Fruit fly (Drosophila melanogaster): ENCODE data around the gene Fhos.

dm6 chr3L:8708856-8709255 lies 44.6 kb upstream of the Fhos start:
- TF ChIP-seq ewg (GFP tag; optimal IDR thresholded peaks at IDR 0.05), result no peak
- TF ChIP-seq CG42726 (GFP tag; IDR thresholded peaks at IDR 0.05; ENCODE audit: partially characterized antibody), result no peak
- no peak for TF ChIP-seq BEAF-32 (GFP tag; optimal IDR thresholded peaks at IDR 0.05)
- no peak for TF ChIP-seq dimm (GFP tag; IDR thresholded peaks at IDR 0.05)
- no peak for TF ChIP-seq odd (GFP tag; optimal IDR thresholded peaks at IDR 0.05)
- no peak for TF ChIP-seq Ada2b (GFP tag; IDR thresholded peaks at IDR 0.05)
- TF ChIP-seq CG4730 (GFP tag; IDR thresholded peaks at IDR 0.05), result no peak
- no peak for TF ChIP-seq MBD-R2 (GFP tag; IDR thresholded peaks at IDR 0.05)
- no peak for TF ChIP-seq CG9932 (GFP tag; IDR thresholded peaks at IDR 0.05)
- TF ChIP-seq CG4328 (GFP tag; optimal IDR thresholded peaks at IDR 0.05), result no peak
- no peak for TF ChIP-seq CG12071 (GFP tag; optimal IDR thresholded peaks at IDR 0.05)
- TF ChIP-seq CG4617 (GFP tag; optimal IDR thresholded peaks at IDR 0.05; ENCODE audit: borderline replicate concordance), result no peak
- TF ChIP-seq Mes4 (GFP tag; optimal IDR thresholded peaks at IDR 0.05), result no peak
- TF ChIP-seq CG12942 (GFP tag; optimal IDR thresholded peaks at IDR 0.05), result no peak

Measured in whole organism, embryonic.